Worm (Caenorhabditis elegans) whole organism, mixed stage, embryonic: ENCODE data around the gene snpc-1.2.

Experiments
- blmp-1 ChIP-seq: fragments of 150-350 bp; optimal IDR thresholded peaks from 2 replicates; lab custom pipeline; 2014; ENCODE audit warnings: missing biosample characterization, missing genetic modification characterization
- ceh-43 ChIP-seq: fragments of 200-800 bp; sonication (Bioruptor generic); optimal IDR thresholded peaks from 2 replicates; lab custom pipeline; 2018; ENCODE audit warnings: mild to moderate bottlenecking, missing genetic modification characterization, moderate library complexity, missing compliant biosample characterization
- ceh-83 ChIP-seq: fragments of 200-800 bp; sonication (Bioruptor generic); optimal IDR thresholded peaks from 2 replicates; lab custom pipeline; 2018; ENCODE audit warnings: mild to moderate bottlenecking, missing genetic modification characterization, missing compliant biosample characterization
- elt-1 ChIP-seq: sonication (generic microtip); optimal IDR thresholded peaks from 2 replicates; lab custom pipeline; 2017; ENCODE audit warnings: missing genetic modification characterization, mild to moderate bottlenecking, missing compliant biosample characterization, antibody characterized with exemption, moderate library complexity, borderline replicate concordance; ENCODE audit not compliant: insufficient read depth
- elt-3 ChIP-seq: fragments of 150-350 bp; optimal IDR thresholded peaks from 2 replicates; lab custom pipeline; 2014; ENCODE audit warnings: missing biosample characterization, missing genetic modification characterization
- hlh-1 ChIP-seq: fragments of 150-350 bp; optimal IDR thresholded peaks from 2 replicates; lab custom pipeline; 2014; ENCODE audit warnings: missing biosample characterization, missing genetic modification reagents, missing genetic modification characterization
- lin-13 ChIP-seq: fragments of 150-350 bp; optimal IDR thresholded peaks from 2 replicates; lab custom pipeline; 2014; ENCODE audit warnings: missing biosample characterization, missing genetic modification characterization
- lin-32 ChIP-seq: fragments of 200-800 bp; sonication (Bioruptor generic); optimal IDR thresholded peaks from 2 replicates; lab custom pipeline; 2018; ENCODE audit warnings: mild to moderate bottlenecking, missing genetic modification characterization, missing compliant biosample characterization
- nhr-237 ChIP-seq: fragments of 150-350 bp; optimal IDR thresholded peaks from 2 replicates; lab custom pipeline; 2014; ENCODE audit warnings: missing biosample characterization, missing genetic modification characterization
- snpc-4 ChIP-seq: fragments of 150-350 bp; optimal IDR thresholded peaks from 2 replicates; lab custom pipeline; 2014; ENCODE audit warnings: missing biosample characterization, missing genetic modification characterization
- unc-120 ChIP-seq: sonication (generic microtip); optimal IDR thresholded peaks from 2 replicates; lab custom pipeline; 2017; ENCODE audit warnings: missing genetic modification characterization, missing compliant biosample characterization; ENCODE audit not compliant: poor library complexity, severe bottlenecking
- unc-39 ChIP-seq: fragments of 150-350 bp; optimal IDR thresholded peaks from 2 replicates; lab custom pipeline; 2014; ENCODE audit warnings: missing biosample characterization, missing genetic modification characterization
- unc-62 ChIP-seq: fragments of 150-350 bp; optimal IDR thresholded peaks from 2 replicates; lab custom pipeline; 2014; ENCODE audit warnings: missing biosample characterization, missing genetic modification reagents, missing genetic modification characterization
- zip-8 ChIP-seq: fragments of 150-350 bp; optimal IDR thresholded peaks from 2 replicates; lab custom pipeline; 2014; ENCODE audit warnings: missing biosample characterization, missing genetic modification characterization

ce11 chrIII:13153517-13153916, 15.8 kb downstream of the snpc-1.2 start, which contains the start of gene abce-1:
- no peak for TF ChIP-seq unc-39 (tag; lab: Kevin White, UChicago)
- no peak for TF ChIP-seq nhr-237 (tag; lab: Kevin White, UChicago)
- no peak for TF ChIP-seq ceh-43 (GFP tag; lab: Kevin White, UChicago)
- no peak for TF ChIP-seq snpc-4 (tag; lab: Kevin White, UChicago)
- TF ChIP-seq unc-120 (tag; lab: Kevin White, UChicago), result no peak
- TF ChIP-seq lin-13 (tag; lab: Kevin White, UChicago), result no peak
- TF ChIP-seq ceh-83 (GFP tag; lab: Kevin White, UChicago), result no peak
- no peak for TF ChIP-seq elt-3
- no peak for TF ChIP-seq elt-1
- TF ChIP-seq blmp-1 (tag; lab: Kevin White, UChicago), result no peak
- TF ChIP-seq zip-8 (tag; lab: Kevin White, UChicago), result no peak
- TF ChIP-seq hlh-1 (tag; lab: Kevin White, UChicago), result no peak
- TF ChIP-seq unc-62 (GFP tag; lab: Kevin White, UChicago), result no peak
- TF ChIP-seq lin-32, result no peak
